Fruit fly (Drosophila melanogaster) S2 (cell line): ENCODE measurements around the gene tal-3A.

Source experiments
- CG8478 ChIP-seq: fragments of >200 bp; optimal IDR thresholded peaks from 2 replicates; lab custom pipeline; 2018
- CTCF ChIP-seq, 2 experiments: fragments of >200 bp; optimal IDR thresholded peaks; 2 replicates each; lab custom pipeline; 2018

DNA sequence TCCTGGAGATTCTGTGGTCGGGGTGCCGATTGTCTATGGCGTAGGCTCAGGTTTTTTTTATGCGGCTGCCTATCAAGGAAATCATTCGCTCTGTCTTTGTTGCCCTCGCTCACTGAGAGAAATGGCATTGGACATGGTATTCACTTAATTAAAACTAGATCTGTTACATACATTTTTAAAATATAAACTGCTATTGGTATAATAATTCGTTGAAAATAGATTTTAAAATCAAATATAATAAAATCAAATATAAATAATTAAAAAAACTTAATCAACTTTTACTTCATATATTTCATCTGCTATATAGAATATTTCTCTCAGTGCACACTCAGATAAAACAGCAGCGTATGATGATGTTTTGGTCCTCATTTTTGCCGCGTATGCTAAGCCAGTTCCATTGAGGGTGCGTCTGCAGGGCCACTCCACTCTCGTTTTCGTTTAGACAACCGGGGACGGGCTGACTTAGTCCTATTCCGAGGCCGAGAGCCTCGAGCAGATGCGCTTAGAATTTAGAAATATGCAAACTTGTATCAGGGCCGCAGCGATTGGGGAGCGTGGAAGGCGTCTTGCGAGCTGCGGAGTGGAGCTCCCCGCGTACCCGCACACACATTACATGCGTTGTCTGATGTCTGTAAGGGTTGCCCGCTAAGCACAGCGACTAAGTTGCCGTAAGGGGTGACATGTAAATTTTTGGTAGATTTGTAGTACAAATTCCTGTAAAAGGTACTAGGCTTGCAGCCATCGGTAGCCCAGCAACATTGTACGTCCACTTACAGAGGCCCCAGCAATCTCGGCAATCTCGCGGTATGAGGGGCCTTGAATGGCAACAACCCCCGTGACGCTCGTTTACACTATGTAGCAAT is 13.1 kb upstream of the tal-3A start:
- TF ChIP-seq CTCF (optimal IDR thresholded peaks at IDR 0.05; lab: Kevin White, UChicago): no peak
- no peak for TF ChIP-seq CG8478 (lab: Kevin White, UChicago)
